Fruit fly (Drosophila melanogaster): ENCODE results near the gene repo.

dm6 chr3R:18226043-18226808, 9.8 kb upstream of the repo start, which contains the start of the genes CG7168 and Mdh2:
- TF ChIP-seq ci (GFP tag; IDR thresholded peaks at IDR 0.05) (no peak), Hr78 (GFP tag; optimal IDR thresholded peaks at IDR 0.05) (no peak), otp (GFP tag; IDR thresholded peaks at IDR 0.05) (no peak), CG2678 (tag; optimal IDR thresholded peaks at IDR 0.05) (no peak), CG3065 (GFP tag; optimal IDR thresholded peaks at IDR 0.05) (no peak), CG12659 (GFP tag; optimal IDR thresholded peaks at IDR 0.05) (peak; percentile 77), knrl (GFP tag; IDR thresholded peaks at IDR 0.05; ENCODE audit: partially characterized antibody) (peak; percentile 79)
